Worm (Caenorhabditis elegans) whole organism, young adult: ENCODE measurements around the gene F58E6.5.

Experiments
- F49E8.2 ChIP-seq: sonication (generic microtip); optimal IDR thresholded peaks from 3 replicates; lab custom pipeline; 2017; ENCODE audit warnings: missing genetic modification characterization, mild to moderate bottlenecking, missing compliant biosample characterization, antibody characterized with exemption, moderate library complexity; ENCODE audit not compliant: insufficient read depth
- F57C9.4 ChIP-seq: sonication (generic microtip); optimal IDR thresholded peaks from 2 replicates; lab custom pipeline; 2017; ENCODE audit warnings: mild to moderate bottlenecking, missing genetic modification characterization, missing compliant biosample characterization
- ama-1 ChIP-seq, 3 experiments: fragments of 150-350 bp in 1 of 3; sonication (generic microtip) in 2 of 3; optimal IDR thresholded peaks; 2 replicates each; lab custom pipeline; 2014 to 2018; ENCODE audit warnings: missing biosample characterization in 2 of 3, missing genetic modification characterization in 2 of 3, missing genetic modification reagents in 2 of 3
- chd-7 ChIP-seq: sonication (generic microtip); optimal IDR thresholded peaks from 2 replicates; lab custom pipeline; 2016; ENCODE audit warnings: mild to moderate bottlenecking, missing genetic modification characterization, moderate library complexity, missing compliant biosample characterization
- dpff-1 ChIP-seq: sonication (generic microtip); optimal IDR thresholded peaks from 2 replicates; lab custom pipeline; 2017; ENCODE audit warnings: mild to moderate bottlenecking, missing genetic modification characterization, missing compliant biosample characterization
- egl-44 ChIP-seq: fragments of 200-800 bp; sonication (Bioruptor generic); IDR thresholded peaks from 2 replicates; pipeline ENCODE4 v1.3.6; 2022; ENCODE audit warnings: missing genetic modification reagents, missing genetic modification characterization, missing compliant biosample characterization
- lin-35 ChIP-seq, 3 experiments: fragments of 150-350 bp in 2 of 3; sonication (generic microtip) in 1 of 3; optimal IDR thresholded peaks; 2 replicates each; lab custom pipeline; 2014 to 2018; ENCODE audit warnings: missing biosample characterization in 3 of 3, missing genetic modification characterization in 3 of 3, missing genetic modification reagents in 3 of 3
- rec-8 ChIP-seq, 2 experiments: sonication (generic microtip); optimal IDR thresholded peaks; 2 replicates each; lab custom pipeline; 2016; ENCODE audit warnings: mild to moderate bottlenecking in 2 of 2, missing genetic modification characterization in 2 of 2, missing genetic modification reagents in 2 of 2, missing genotype in 2 of 2, missing biosample characterization in 1 of 2, missing compliant biosample characterization in 1 of 2, moderate library complexity in 1 of 2
- sea-2 ChIP-seq: fragments of 200-800 bp; sonication (Bioruptor generic); IDR thresholded peaks from 2 replicates; pipeline ENCODE4 v1.3.6; 2022; ENCODE audit warnings: missing genetic modification characterization, missing compliant biosample characterization
- snpc-4 ChIP-seq, 5 experiments: fragments of 150-350 bp in 1 of 5; sonication (generic microtip) in 4 of 5; optimal IDR thresholded peaks; 2 replicates each; lab custom pipeline; 2014 to 2018; ENCODE audit warnings: missing genetic modification characterization in 5 of 5, missing biosample characterization in 3 of 5, antibody characterized with exemption in 2 of 5, mild to moderate bottlenecking in 2 of 5, missing compliant biosample characterization in 2 of 5, missing genotype in 2 of 5, moderate library complexity in 2 of 5, missing genetic modification reagents in 1 of 5
- somi-1 ChIP-seq: fragments of 200-800 bp; sonication (Bioruptor generic); optimal IDR thresholded peaks from 2 replicates; lab custom pipeline; 2018; ENCODE audit warnings: mild to moderate bottlenecking, missing genetic modification characterization, missing compliant biosample characterization
- sptf-2 ChIP-seq: fragments of 200-800 bp; sonication (Bioruptor generic); optimal IDR thresholded peaks from 2 replicates; lab custom pipeline; 2018; ENCODE audit warnings: mild to moderate bottlenecking, missing genetic modification characterization, missing compliant biosample characterization
- unc-62 ChIP-seq: fragments of 150-350 bp; optimal IDR thresholded peaks from 2 replicates; lab custom pipeline; 2014; ENCODE audit warnings: missing biosample characterization, missing genetic modification reagents, missing genetic modification characterization

- TF ChIP-seq unc-62 (GFP tag; lab: Kevin White, UChicago) (no peak), rec-8 (tag; optimal IDR thresholded peaks at IDR 0.05; lab: Kevin White, UChicago) (no peak), sea-2 (GFP tag; lab: Robert Waterston, UW) (no peak), lin-35 (GFP tag; optimal IDR thresholded peaks at IDR 0.05; lab: Kevin White, UChicago) (no peak), sptf-2 (no peak), ama-1 (optimal IDR thresholded peaks at IDR 0.05; lab: Kevin White, UChicago) (no peak), ama-1 (GFP tag; optimal IDR thresholded peaks at IDR 0.05; lab: Kevin White, UChicago) (no peak), F49E8.2 (tag; lab: Kevin White, UChicago) (no peak), somi-1 (no peak), snpc-4 (GFP tag; optimal IDR thresholded peaks at IDR 0.05; lab: Kevin White, UChicago) (no peak), snpc-4 (tag; optimal IDR thresholded peaks at IDR 0.05; lab: Kevin White, UChicago) (no peak), chd-7 (no peak), egl-44 (GFP tag; lab: Robert Waterston, UW) (no peak), F57C9.4 (no peak), dpff-1 (tag; lab: Kevin White, UChicago) (no peak)
Measured at ce11 chrV:9799076-9799475, 44.7 kb upstream of the F58E6.5 start, which contains the start of gene F46B6.13.
